Worm (Caenorhabditis elegans) whole organism, late embryonic: Measurements from ENCODE around the gene oac-4.
A peak's percentile ranks its signal among the peaks of the same experiment; 100 is the strongest.
"Not testable (repeated sequence)": the region's sequence is repeated elsewhere in the genome, so short reads cannot be mapped to it uniquely, and the experiment has no call there.

Source experiments
- F13H6.1 ChIP-seq: sonication (generic microtip); optimal IDR thresholded peaks from 2 replicates; lab custom pipeline; 2016; ENCODE audit warnings: missing genetic modification characterization, missing compliant biosample characterization
- Y22D7AL.16 ChIP-seq: sonication (generic microtip); optimal IDR thresholded peaks from 2 replicates; lab custom pipeline; 2016; ENCODE audit warnings: missing genetic modification characterization, missing compliant biosample characterization
- ama-1 ChIP-seq: fragments of 150-350 bp; optimal IDR thresholded peaks from 2 replicates; lab custom pipeline; 2014
- ceh-18 ChIP-seq: sonication (generic microtip); optimal IDR thresholded peaks from 2 replicates; lab custom pipeline; 2016; ENCODE audit warnings: missing genetic modification characterization, missing compliant biosample characterization
- ceh-2 ChIP-seq: sonication (generic microtip); optimal IDR thresholded peaks from 2 replicates; lab custom pipeline; 2016; ENCODE audit warnings: missing genotype, missing genetic modification characterization, missing compliant biosample characterization
- ceh-24 ChIP-seq: sonication (generic microtip); optimal IDR thresholded peaks from 2 replicates; lab custom pipeline; 2016; ENCODE audit warnings: mild to moderate bottlenecking, missing genetic modification characterization, missing compliant biosample characterization
- ceh-30 ChIP-seq: fragments of 150-350 bp; optimal IDR thresholded peaks from 2 replicates; lab custom pipeline; 2014; ENCODE audit warnings: missing biosample characterization, missing genetic modification characterization
- ceh-45 ChIP-seq: fragments of 200-800 bp; sonication (Bioruptor generic); IDR thresholded peaks from 2 replicates; pipeline ENCODE4 v1.3.6; 2022; ENCODE audit warnings: missing genetic modification reagents, missing genetic modification characterization, missing compliant biosample characterization
- elt-2 ChIP-seq: sonication (generic microtip); optimal IDR thresholded peaks from 2 replicates; lab custom pipeline; 2016; ENCODE audit warnings: missing genetic modification reagents, missing genetic modification characterization, missing compliant biosample characterization
- eyg-1 ChIP-seq: sonication (generic microtip); optimal IDR thresholded peaks from 2 replicates; lab custom pipeline; 2016; ENCODE audit warnings: missing genotype, missing genetic modification characterization, missing compliant biosample characterization
- fax-1 ChIP-seq: sonication (generic microtip); optimal IDR thresholded peaks from 2 replicates; lab custom pipeline; 2016; ENCODE audit warnings: missing genotype, missing genetic modification characterization, missing compliant biosample characterization
- fkh-10 ChIP-seq: fragments of 150-350 bp; optimal IDR thresholded peaks from 2 replicates; lab custom pipeline; 2014; ENCODE audit warnings: missing biosample characterization, missing genetic modification reagents, missing genetic modification characterization
- hlh-15 ChIP-seq: sonication (generic microtip); optimal IDR thresholded peaks from 2 replicates; lab custom pipeline; 2016; ENCODE audit warnings: missing genetic modification characterization, missing compliant biosample characterization
- lin-11 ChIP-seq: fragments of 200-800 bp; sonication (Bioruptor generic); optimal IDR thresholded peaks from 2 replicates; lab custom pipeline; 2018; ENCODE audit warnings: mild to moderate bottlenecking, missing genetic modification characterization, missing compliant biosample characterization
- madf-2 ChIP-seq: sonication (generic microtip); optimal IDR thresholded peaks from 2 replicates; lab custom pipeline; 2017; ENCODE audit warnings: missing genetic modification characterization, missing compliant biosample characterization
- mec-3 ChIP-seq: sonication (generic microtip); optimal IDR thresholded peaks from 2 replicates; lab custom pipeline; 2016; ENCODE audit warnings: borderline replicate concordance, missing genetic modification characterization, missing compliant biosample characterization
- nfya-1 ChIP-seq: sonication (generic microtip); optimal IDR thresholded peaks from 2 replicates; lab custom pipeline; 2017; ENCODE audit warnings: missing genetic modification characterization, mild to moderate bottlenecking, missing compliant biosample characterization, antibody characterized with exemption, moderate library complexity
- nhr-11 ChIP-seq: fragments of 150-350 bp; optimal IDR thresholded peaks from 2 replicates; lab custom pipeline; 2014; ENCODE audit warnings: missing biosample characterization, missing genetic modification characterization
- odd-2 ChIP-seq: sonication (generic microtip); optimal IDR thresholded peaks from 2 replicates; lab custom pipeline; 2017; ENCODE audit warnings: antibody characterized with exemption, mild to moderate bottlenecking, missing genetic modification characterization, missing compliant biosample characterization
- pat-9 ChIP-seq: fragments of 200-800 bp; sonication (Bioruptor generic); optimal IDR thresholded peaks from 2 replicates; lab custom pipeline; 2018; ENCODE audit warnings: mild to moderate bottlenecking, missing genetic modification characterization, moderate library complexity, missing compliant biosample characterization
- pax-1 ChIP-seq: fragments of 150-350 bp; optimal IDR thresholded peaks from 2 replicates; lab custom pipeline; 2014; ENCODE audit warnings: missing biosample characterization, missing genetic modification characterization
- pha-2 ChIP-seq: sonication (generic microtip); optimal IDR thresholded peaks from 2 replicates; lab custom pipeline; 2017; ENCODE audit warnings: mild to moderate bottlenecking, missing genetic modification characterization, missing compliant biosample characterization
- pha-4 ChIP-seq: fragments of 150-350 bp; optimal IDR thresholded peaks from 2 replicates; lab custom pipeline; 2018; ENCODE audit warnings: missing biosample characterization, missing genetic modification reagents, missing genetic modification characterization
- ref-2 ChIP-seq: sonication (generic microtip); optimal IDR thresholded peaks from 2 replicates; lab custom pipeline; 2016; ENCODE audit warnings: missing genetic modification characterization, missing compliant biosample characterization
- sdc-2 ChIP-seq: sonication (generic microtip); optimal IDR thresholded peaks from 2 replicates; lab custom pipeline; 2016; ENCODE audit warnings: missing genotype, missing genetic modification characterization, missing compliant biosample characterization
- syd-9 ChIP-seq: sonication (generic microtip); optimal IDR thresholded peaks from 2 replicates; lab custom pipeline; 2016; ENCODE audit warnings: mild to moderate bottlenecking, missing genetic modification characterization, moderate library complexity, missing compliant biosample characterization
- tbx-7 ChIP-seq: sonication (generic microtip); optimal IDR thresholded peaks from 2 replicates; lab custom pipeline; 2016; ENCODE audit warnings: missing genotype, missing genetic modification characterization, missing compliant biosample characterization
- unc-3 ChIP-seq, 2 experiments: fragments of 200-800 bp in 1 of 2; sonication (Bioruptor generic) in 1 of 2; sonication (generic microtip) in 1 of 2; conservative IDR thresholded peaks in 1 of 2; optimal IDR thresholded peaks in 1 of 2; 2 replicates each; pipeline versions ENCODE4 v1.3.6 to Lab custom; 2016 to 2022; ENCODE audit warnings: missing compliant biosample characterization in 2 of 2, missing genetic modification characterization in 2 of 2, missing genetic modification reagents in 1 of 2
- unc-55 ChIP-seq: sonication (generic microtip); optimal IDR thresholded peaks from 2 replicates; lab custom pipeline; 2017; ENCODE audit warnings: missing biosample characterization, missing genetic modification reagents, missing genetic modification characterization

The oac-4 gene

ce11 chrII:3827801-3828200 lies 8.0 kb downstream of the oac-4 start, which contains the start of gene F54D10.8:
TSS of gene F54D10.8 (minus strand) at chrII:3827901.
- TF ChIP-seq tbx-7 (tag; lab: Kevin White, UChicago): no peak
- no peak for TF ChIP-seq ceh-30
- TF ChIP-seq ceh-2: no peak
- TF ChIP-seq hlh-15 (tag; lab: Kevin White, UChicago): no peak
- no peak for TF ChIP-seq nfya-1 (tag; lab: Kevin White, UChicago)
- no peak for TF ChIP-seq unc-55 (GFP tag; lab: Kevin White, UChicago)
- TF ChIP-seq, all 69 proteins: peak for 0

- TF ChIP-seq ceh-18 (tag; lab: Kevin White, UChicago) (no peak), pha-4 (tag; lab: Kevin White, UChicago) (no peak), odd-2 (tag; lab: Kevin White, UChicago) (no peak), ceh-24 (no peak), pax-1 (tag; lab: Kevin White, UChicago) (no peak), sdc-2 (tag; lab: Kevin White, UChicago) (no peak), pat-9 (tag; lab: Kevin White, UChicago) (no peak), fkh-10 (no peak), unc-55 (GFP tag; lab: Kevin White, UChicago) (no peak), ama-1 (no peak), fax-1 (no peak), madf-2 (tag; lab: Kevin White, UChicago) (no peak), mec-3 (tag; lab: Kevin White, UChicago) (no peak), nhr-11 (no peak), Y22D7AL.16 (no peak), ceh-2 (no peak)
- TF ChIP-seq, all 69 proteins: peak for 0
These were observed 12.0 kb downstream of the oac-4 start, which contains the start of gene skr-15 for ce11 chrII:3823855-3824254. TSS of gene skr-15 (plus strand) at chrII:3824155.

- TF ChIP-seq ref-2 (tag; lab: Kevin White, UChicago) (no peak), lin-11 (tag; lab: Kevin White, UChicago) (no peak), nfya-1 (tag; lab: Kevin White, UChicago) (no peak), syd-9 (tag; lab: Kevin White, UChicago) (no peak), pha-4 (tag; lab: Kevin White, UChicago) (no peak), pat-9 (tag; lab: Kevin White, UChicago) (no peak)
These were observed 14.6 kb downstream of the oac-4 start, which contains the start of gene F54D10.7 for ce11 chrII:3821248-3821647. TSS of gene F54D10.7 (minus strand) at chrII:3821296.

ce11 chrII:3816251-3816849 lies 19.5 kb downstream of the oac-4 start, which contains the start of gene fbxa-24:
TSS of gene fbxa-24 (plus strand) at chrII:3816526.
- TF ChIP-seq eyg-1 (tag; lab: Kevin White, UChicago); pha-2 (tag; lab: Kevin White, UChicago); ceh-45 (GFP tag; lab: Robert Waterston, UW): not testable (repeated sequence)

- TF ChIP-seq F13H6.1 (no peak), elt-2 (peak; percentile 33)
These were observed 20.2 kb downstream of the oac-4 start for ce11 chrII:3815445-3816208.

- TF ChIP-seq unc-3 (GFP tag; conservative IDR thresholded peaks at IDR 0.05; lab: Robert Waterston, UW) (no peak), unc-3 (tag; optimal IDR thresholded peaks at IDR 0.05; lab: Kevin White, UChicago) (no peak)
- TF ChIP-seq, all 69 proteins: peak for 0
These were observed 23.9 kb downstream of the oac-4 start, which contains the start of gene lido-15 for ce11 chrII:3811816-3812332. TSS of gene lido-15 (plus strand) at chrII:3812282.
